Worm (Caenorhabditis elegans) whole organism, L1 larva: ENCODE measurements around the gene pals-25.
A peak's percentile ranks its signal among the peaks of the same experiment; 100 is the strongest.

Source experiments
- C04F5.9 ChIP-seq: sonication (generic microtip); optimal IDR thresholded peaks from 2 replicates; lab custom pipeline; 2016; ENCODE audit warnings: missing genetic modification characterization, missing compliant biosample characterization
- Y116A8C.19 ChIP-seq: sonication (generic microtip); optimal IDR thresholded peaks from 2 replicates; lab custom pipeline; 2016; ENCODE audit warnings: missing compliant biosample characterization, missing genetic modification characterization, borderline replicate concordance
- aha-1 ChIP-seq: fragments of 150-350 bp; optimal IDR thresholded peaks from 2 replicates; lab custom pipeline; 2014; ENCODE audit warnings: missing biosample characterization, missing genetic modification characterization
- alr-1 ChIP-seq: fragments of 200-800 bp; sonication (Bioruptor generic); optimal IDR thresholded peaks from 2 replicates; lab custom pipeline; 2018; ENCODE audit warnings: borderline replicate concordance, mild to moderate bottlenecking, missing genetic modification characterization, missing compliant biosample characterization
- ama-1 ChIP-seq: fragments of 150-350 bp; optimal IDR thresholded peaks from 2 replicates; lab custom pipeline; 2014
- ceh-63 ChIP-seq: fragments of 200-800 bp; sonication (Bioruptor generic); optimal IDR thresholded peaks from 2 replicates; lab custom pipeline; 2018; ENCODE audit warnings: mild to moderate bottlenecking, missing genetic modification characterization, missing compliant biosample characterization
- ceh-8 ChIP-seq: fragments of 200-800 bp; sonication (Bioruptor generic); optimal IDR thresholded peaks from 2 replicates; lab custom pipeline; 2018; ENCODE audit warnings: mild to moderate bottlenecking, missing genetic modification characterization, moderate library complexity, missing compliant biosample characterization
- ceh-82 ChIP-seq, 3 experiments: fragments of 150-350 bp in 1 of 3; sonication (generic microtip) in 2 of 3; optimal IDR thresholded peaks; 2 replicates each; lab custom pipeline; 2014 to 2017; ENCODE audit warnings: missing biosample characterization in 3 of 3, missing genetic modification characterization in 3 of 3
- ceh-88 ChIP-seq: fragments of 200-800 bp; sonication (Bioruptor generic); IDR thresholded peaks from 2 replicates; pipeline ENCODE4 v1.3.6; 2022; ENCODE audit warnings: missing genetic modification characterization, missing compliant biosample characterization
- ceh-90 ChIP-seq: sonication (generic microtip); optimal IDR thresholded peaks from 2 replicates; lab custom pipeline; 2016; ENCODE audit warnings: missing genetic modification characterization, missing compliant biosample characterization
- dsc-1 ChIP-seq: sonication (generic microtip); optimal IDR thresholded peaks from 2 replicates; lab custom pipeline; 2016; ENCODE audit warnings: mild to moderate bottlenecking, missing genetic modification characterization, missing compliant biosample characterization
- efl-1 ChIP-seq, 4 experiments: fragments of 150-350 bp; optimal IDR thresholded peaks in 3 of 4; peaks in 1 of 4; 1 replicate in 1 of 4; 2 replicates in 3 of 4; lab custom pipeline; 2014; ENCODE audit warnings: missing biosample characterization in 2 of 4, missing genetic modification characterization in 2 of 4, missing genetic modification reagents in 2 of 4
- efl-3 ChIP-seq: fragments of 200-800 bp; sonication (Bioruptor generic); optimal IDR thresholded peaks from 2 replicates; lab custom pipeline; 2018; ENCODE audit warnings: mild to moderate bottlenecking, missing genetic modification characterization, missing compliant biosample characterization
- egl-13 ChIP-seq: sonication (generic microtip); optimal IDR thresholded peaks from 2 replicates; lab custom pipeline; 2016; ENCODE audit warnings: missing genotype, missing genetic modification reagents, missing genetic modification characterization, missing compliant biosample characterization
- elt-3 ChIP-seq, 6 experiments: fragments of 150-350 bp in 1 of 6; sonication (generic microtip); optimal IDR thresholded peaks; 2 replicates each; lab custom pipeline; 2017 to 2018; ENCODE audit warnings: missing biosample characterization in 6 of 6, missing genetic modification characterization in 6 of 6, inconsistent platforms in 1 of 6
- ets-5 ChIP-seq: fragments of 200-800 bp; sonication (Bioruptor generic); IDR thresholded peaks from 2 replicates; pipeline ENCODE4 v1.3.6; 2022; ENCODE audit warnings: missing genetic modification characterization, missing compliant biosample characterization
- fkh-10 ChIP-seq: sonication (generic microtip); optimal IDR thresholded peaks from 2 replicates; lab custom pipeline; 2017; ENCODE audit warnings: missing biosample characterization, missing genetic modification reagents, missing genetic modification characterization
- fos-1 ChIP-seq: fragments of 150-350 bp; optimal IDR thresholded peaks from 2 replicates; lab custom pipeline; 2014; ENCODE audit warnings: missing biosample characterization, missing genetic modification characterization
- grh-1 ChIP-seq: fragments of 200-800 bp; sonication (Bioruptor generic); IDR thresholded peaks from 2 replicates; pipeline ENCODE4 v1.3.6; 2022; ENCODE audit warnings: missing genetic modification reagents, missing genetic modification characterization, missing compliant biosample characterization
- hlh-17 ChIP-seq: fragments of 200-800 bp; sonication (Bioruptor generic); optimal IDR thresholded peaks from 2 replicates; lab custom pipeline; 2018; ENCODE audit warnings: missing genetic modification characterization, mild to moderate bottlenecking, missing compliant biosample characterization, moderate library complexity, borderline replicate concordance
- hlh-4 ChIP-seq: sonication (generic microtip); optimal IDR thresholded peaks from 2 replicates; lab custom pipeline; 2016; ENCODE audit warnings: mild to moderate bottlenecking, missing genetic modification characterization, missing compliant biosample characterization
- isw-1 ChIP-seq: fragments of 200-800 bp; sonication (Bioruptor generic); IDR thresholded peaks from 2 replicates; pipeline ENCODE4 v1.3.6; 2022; ENCODE audit warnings: missing genetic modification characterization, missing compliant biosample characterization
- jun-1 ChIP-seq: fragments of 150-350 bp; optimal IDR thresholded peaks from 2 replicates; lab custom pipeline; 2014; ENCODE audit warnings: missing biosample characterization, missing genetic modification reagents, missing genetic modification characterization
- lin-13 ChIP-seq: fragments of 150-350 bp; optimal IDR thresholded peaks from 2 replicates; lab custom pipeline; 2014; ENCODE audit warnings: missing biosample characterization, missing genetic modification reagents, missing genetic modification characterization
- lin-14 ChIP-seq: fragments of 200-800 bp; sonication (Bioruptor generic); optimal IDR thresholded peaks from 2 replicates; lab custom pipeline; 2018; ENCODE audit warnings: mild to moderate bottlenecking, missing genetic modification characterization, moderate library complexity, missing compliant biosample characterization
- lin-15B ChIP-seq: fragments of 150-350 bp; sonication (generic microtip); optimal IDR thresholded peaks from 3 replicates; lab custom pipeline; 2014; ENCODE audit warnings: missing biosample characterization, missing genetic modification characterization
- lin-35 ChIP-seq, 2 experiments: fragments of 150-350 bp; optimal IDR thresholded peaks; 2 replicates each; lab custom pipeline; 2014; ENCODE audit warnings: missing biosample characterization in 2 of 2, missing genetic modification characterization in 2 of 2, missing genetic modification reagents in 2 of 2
- lin-39 ChIP-seq: fragments of 150-350 bp; optimal IDR thresholded peaks from 2 replicates; lab custom pipeline; 2014; ENCODE audit warnings: missing biosample characterization, missing genetic modification reagents, missing genetic modification characterization
- lsy-2 ChIP-seq, 2 experiments: fragments of 150-350 bp; optimal IDR thresholded peaks; 2 replicates each; lab custom pipeline; 2014; ENCODE audit warnings: missing biosample characterization in 2 of 2, missing genetic modification characterization in 2 of 2
- mab-9 ChIP-seq: fragments of 200-800 bp; sonication (Bioruptor generic); IDR thresholded peaks from 2 replicates; pipeline ENCODE4 v1.3.6; 2022; ENCODE audit warnings: missing genetic modification reagents, missing genetic modification characterization, missing compliant biosample characterization
- mep-1 ChIP-seq: fragments of 150-350 bp; optimal IDR thresholded peaks from 2 replicates; lab custom pipeline; 2014; ENCODE audit warnings: missing biosample characterization, missing genetic modification characterization
- nhr-11 ChIP-seq: fragments of 150-350 bp; optimal IDR thresholded peaks from 2 replicates; lab custom pipeline; 2014; ENCODE audit warnings: missing biosample characterization, missing genetic modification characterization
- nhr-28 ChIP-seq: fragments of 150-350 bp; optimal IDR thresholded peaks from 2 replicates; lab custom pipeline; 2014; ENCODE audit warnings: missing biosample characterization, missing genetic modification characterization
- nhr-47 ChIP-seq: sonication (generic microtip); optimal IDR thresholded peaks from 2 replicates; lab custom pipeline; 2016; ENCODE audit warnings: mild to moderate bottlenecking, missing genetic modification characterization, moderate library complexity, missing compliant biosample characterization
- nhr-77 ChIP-seq: fragments of 150-350 bp; optimal IDR thresholded peaks from 2 replicates; lab custom pipeline; 2014; ENCODE audit warnings: missing biosample characterization, missing genetic modification characterization
- nhr-84 ChIP-seq: sonication (generic microtip); optimal IDR thresholded peaks from 2 replicates; lab custom pipeline; 2017; ENCODE audit warnings: missing biosample characterization, missing genetic modification characterization
- nhr-85 ChIP-seq: sonication (generic microtip); peaks from one replicate; lab custom pipeline; 2016; ENCODE audit warnings: missing genetic modification characterization, inconsistent platforms, missing compliant biosample characterization
- pag-3 ChIP-seq: sonication (generic microtip); optimal IDR thresholded peaks from 2 replicates; lab custom pipeline; 2017; ENCODE audit warnings: missing genetic modification characterization, mild to moderate bottlenecking, missing compliant biosample characterization, antibody characterized with exemption, borderline replicate concordance; ENCODE audit not compliant: insufficient read depth
- pqm-1 ChIP-seq: sonication (generic microtip); optimal IDR thresholded peaks from 3 replicates; lab custom pipeline; 2017; ENCODE audit warnings: missing biosample characterization, missing genetic modification characterization
- skn-1 ChIP-seq: fragments of 150-350 bp; optimal IDR thresholded peaks from 2 replicates; lab custom pipeline; 2014; ENCODE audit warnings: missing biosample characterization, missing genetic modification characterization
- snu-23 ChIP-seq: sonication (generic microtip); optimal IDR thresholded peaks from 2 replicates; lab custom pipeline; 2016; ENCODE audit warnings: missing genetic modification characterization, missing compliant biosample characterization
- sptf-1 ChIP-seq: fragments of 150-350 bp; optimal IDR thresholded peaks from 2 replicates; lab custom pipeline; 2014; ENCODE audit warnings: missing biosample characterization, missing genetic modification characterization
- sup-37 ChIP-seq: fragments of 200-800 bp; sonication (Bioruptor generic); optimal IDR thresholded peaks from 2 replicates; lab custom pipeline; 2018; ENCODE audit warnings: mild to moderate bottlenecking, missing genetic modification characterization, missing compliant biosample characterization
- swsn-7 ChIP-seq: sonication (generic microtip); optimal IDR thresholded peaks from 2 replicates; lab custom pipeline; 2016; ENCODE audit warnings: missing genetic modification characterization, missing compliant biosample characterization
- unc-30 ChIP-seq: sonication (generic microtip); optimal IDR thresholded peaks from 2 replicates; lab custom pipeline; 2017; ENCODE audit warnings: missing biosample characterization, missing genetic modification characterization
- xbp-1 ChIP-seq: sonication (generic microtip); optimal IDR thresholded peaks from 2 replicates; lab custom pipeline; 2016; ENCODE audit warnings: missing genetic modification characterization, missing compliant biosample characterization
- zag-1 ChIP-seq: fragments of 150-350 bp; optimal IDR thresholded peaks from 2 replicates; lab custom pipeline; 2014; ENCODE audit warnings: missing biosample characterization, missing genetic modification characterization
- ztf-11 ChIP-seq, 2 experiments: sonication (generic microtip); optimal IDR thresholded peaks; 2 replicates each; lab custom pipeline; 2016 to 2017; ENCODE audit warnings: missing genetic modification characterization in 2 of 2, missing biosample characterization in 1 of 2, missing compliant biosample characterization in 1 of 2
- ztf-4 ChIP-seq: fragments of 150-350 bp; optimal IDR thresholded peaks from 2 replicates; lab custom pipeline; 2014; ENCODE audit warnings: missing biosample characterization, missing genetic modification characterization

Gene pals-25

DNA sequence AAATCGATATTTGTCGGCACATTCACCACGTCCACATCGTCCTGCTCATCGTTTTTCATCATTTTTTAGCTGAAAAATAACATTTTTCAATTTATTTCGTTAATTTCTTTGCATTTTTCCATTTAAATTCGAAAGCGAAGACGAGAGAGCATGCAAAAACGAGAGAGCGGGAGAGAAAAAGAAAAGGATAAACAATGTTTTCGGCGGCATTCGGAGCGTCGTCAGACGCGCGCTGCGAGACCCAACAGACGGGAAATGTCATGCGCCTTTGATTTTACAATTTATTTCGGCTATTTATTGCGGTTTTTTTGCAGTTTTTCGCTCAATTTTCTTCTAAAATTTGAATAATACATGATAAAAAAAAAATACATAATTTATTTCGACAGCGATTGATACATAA, 48.0 kb upstream of the pals-25 start, which contains the start of gene attf-3 (continued):
- TF ChIP-seq sup-37 (GFP tag; lab: Kevin White, UChicago): no peak
- TF ChIP-seq elt-3 (tag; optimal IDR thresholded peaks at IDR 0.05; lab: Kevin White, UChicago): peak in 1 of 6 experiments; percentile 50
- TF ChIP-seq ets-5 (GFP tag; lab: Robert Waterston, UW): no peak
- no peak for TF ChIP-seq pqm-1 (tag; lab: Kevin White, UChicago)
- no peak for TF ChIP-seq hlh-17 (GFP tag; lab: Kevin White, UChicago)
- TF ChIP-seq swsn-7 (tag; lab: Kevin White, UChicago): no peak
- TF ChIP-seq fkh-10 (GFP tag; lab: Kevin White, UChicago): peak; percentile 32
- TF ChIP-seq ceh-82 (tag; optimal IDR thresholded peaks at IDR 0.05; lab: Kevin White, UChicago): peak; percentile 43 to 81 (median 60)
- no peak for TF ChIP-seq efl-3 (GFP tag; lab: Kevin White, UChicago)
- TF ChIP-seq isw-1 (GFP tag; lab: Robert Waterston, UW): peak; percentile 58
- no peak for TF ChIP-seq ama-1 (lab: Kevin White, UChicago)
- no peak for TF ChIP-seq ceh-90
- TF ChIP-seq lin-35 (GFP tag; optimal IDR thresholded peaks at IDR 0.05; lab: Kevin White, UChicago): peak; percentile 79 to 86
- TF ChIP-seq hlh-4: no peak
- peak; percentile 4 for TF ChIP-seq jun-1 (tag; lab: Kevin White, UChicago)
- peak; percentile 47 for TF ChIP-seq dsc-1
- TF ChIP-seq mab-9 (GFP tag; lab: Robert Waterston, UW): no peak
- no peak for TF ChIP-seq nhr-85
- TF ChIP-seq fos-1: peak; percentile 50
- TF ChIP-seq ceh-88 (GFP tag; lab: Robert Waterston, UW): peak; percentile 20; the same call in 1 of the 2 replicates
- no peak for TF ChIP-seq ceh-63 (GFP tag; lab: Kevin White, UChicago)
- TF ChIP-seq ztf-11 (tag; optimal IDR thresholded peaks at IDR 0.05; lab: Kevin White, UChicago): no peak
- TF ChIP-seq egl-13 (tag; lab: Kevin White, UChicago): peak; percentile 49
- TF ChIP-seq efl-1 (optimal IDR thresholded peaks at IDR 0.05; lab: Kevin White, UChicago): peak; percentile 75 to 81
- peak; percentile 64 to 95 for TF ChIP-seq efl-1 (GFP tag; optimal IDR thresholded peaks at IDR 0.05 in 1 of 2; lab: Kevin White, UChicago)
- peak; percentile 60 for TF ChIP-seq nhr-77 (tag; lab: Kevin White, UChicago)
- no peak for TF ChIP-seq ceh-8 (GFP tag; lab: Kevin White, UChicago)
- TF ChIP-seq ztf-4 (tag; lab: Kevin White, UChicago): no peak
- TF ChIP-seq lin-15B (tag; lab: Kevin White, UChicago): peak; percentile 55
- no peak for TF ChIP-seq nhr-11 (tag; lab: Kevin White, UChicago)
- no peak for TF ChIP-seq unc-30 (tag; lab: Kevin White, UChicago)
- TF ChIP-seq zag-1 (tag; lab: Kevin White, UChicago): no peak
- peak; percentile 63 for TF ChIP-seq skn-1 (tag; lab: Kevin White, UChicago)
- no peak for TF ChIP-seq sptf-1
- TF ChIP-seq nhr-84: no peak
- TF ChIP-seq lsy-2 (tag; optimal IDR thresholded peaks at IDR 0.05; lab: Kevin White, UChicago): peak; percentile 73 to 91

DNA sequence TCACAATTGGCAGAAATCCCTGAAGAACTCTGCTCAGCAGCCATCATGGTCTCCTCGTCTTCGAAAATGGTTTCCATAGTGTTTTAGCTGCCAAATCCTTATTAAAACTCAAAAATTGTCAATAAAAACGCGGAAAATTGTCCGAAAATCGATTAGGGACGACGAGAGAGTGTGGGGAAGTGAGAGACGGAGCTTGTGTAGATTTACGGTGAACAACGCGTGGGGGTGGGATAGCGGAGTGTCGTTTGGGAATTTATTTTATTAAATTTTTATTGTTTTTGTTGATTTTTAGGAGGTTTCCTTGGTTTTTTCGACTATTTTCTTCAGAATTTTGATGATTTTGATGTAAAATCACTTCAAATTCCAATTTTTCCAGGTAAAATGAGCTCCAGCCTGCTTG, 47.1 kb upstream of the pals-25 start, which contains the start of the genes F54C4.4 and mrpl-40:
F54C4.4 (minus strand) TSS at position 199 of the 400 bp plus-strand sequence.
mrpl-40 (plus strand) TSS at position 377 of the 400 bp plus-strand sequence.
- TF ChIP-seq nhr-84 (no peak), nhr-85 (peak; percentile 81), lin-14 (GFP tag; lab: Kevin White, UChicago) (peak; percentile 73), efl-1 (optimal IDR thresholded peaks at IDR 0.05; lab: Kevin White, UChicago) (peak; percentile 72 to 77), efl-1 (GFP tag; optimal IDR thresholded peaks at IDR 0.05 in 1 of 2; lab: Kevin White, UChicago) (peak; percentile 63 to 96), xbp-1 (peak; percentile 72), lin-13 (peak; percentile 61), mep-1 (peak; percentile 61), alr-1 (tag; lab: Kevin White, UChicago) (no peak), lin-39 (peak; percentile 62), nhr-47 (tag; lab: Kevin White, UChicago) (peak; percentile 84), pag-3 (tag; lab: Kevin White, UChicago) (no peak), ceh-63 (GFP tag; lab: Kevin White, UChicago) (no peak), sup-37 (GFP tag; lab: Kevin White, UChicago) (no peak), nhr-28 (tag; lab: Kevin White, UChicago) (no peak), sptf-1 (no peak), nhr-77 (tag; lab: Kevin White, UChicago) (peak; percentile 18), Y116A8C.19 (tag; lab: Kevin White, UChicago) (no peak), skn-1 (tag; lab: Kevin White, UChicago) (peak; percentile 29), grh-1 (no peak), aha-1 (tag; lab: Kevin White, UChicago) (no peak), efl-3 (GFP tag; lab: Kevin White, UChicago) (no peak), ets-5 (GFP tag; lab: Robert Waterston, UW) (no peak), fkh-10 (GFP tag; lab: Kevin White, UChicago) (peak; percentile 1), hlh-17 (GFP tag; lab: Kevin White, UChicago) (no peak), C04F5.9 (tag; lab: Kevin White, UChicago) (no peak), ceh-82 (tag; optimal IDR thresholded peaks at IDR 0.05; lab: Kevin White, UChicago) (peak; percentile 56 to 87 (median 59)), snu-23 (peak; percentile 86), isw-1 (GFP tag; lab: Robert Waterston, UW) (peak; percentile 74), ztf-11 (tag; optimal IDR thresholded peaks at IDR 0.05; lab: Kevin White, UChicago) (peak in 1 of 2 experiments; percentile 57)
